Fruit fly (Drosophila melanogaster) whole organism, adult: ENCODE measurements around the gene prc.

ENCODE experiments used
- CG11617 ChIP-seq: fragments of 200-800 bp; sonication (Bioruptor generic); optimal IDR thresholded peaks from 2 replicates; lab custom pipeline; 2017; ENCODE audit warnings: mild to moderate bottlenecking, missing biosample characterization, missing genetic modification reagents, missing genetic modification characterization
- CG14711 ChIP-seq: fragments of 200-800 bp; sonication (Bioruptor generic); optimal IDR thresholded peaks from 2 replicates; lab custom pipeline; 2018; ENCODE audit warnings: missing biosample characterization, mild to moderate bottlenecking, missing genetic modification characterization, moderate library complexity
- ovo ChIP-seq: fragments of 200-800 bp; sonication (Bioruptor generic); optimal IDR thresholded peaks from 2 replicates; lab custom pipeline; 2016; ENCODE audit warnings: missing biosample characterization, missing genetic modification characterization
- tj ChIP-seq: fragments of 200-800 bp; sonication (Bioruptor generic); optimal IDR thresholded peaks from 3 replicates; lab custom pipeline; 2017; ENCODE audit warnings: missing biosample characterization, mild to moderate bottlenecking, missing genetic modification characterization, moderate library complexity

- TF ChIP-seq CG11617, result no peak
- TF ChIP-seq CG14711 (tag; lab: Kevin White, UChicago), result no peak
- no peak for TF ChIP-seq ovo
- no peak for TF ChIP-seq tj (GFP tag; lab: Kevin White, UChicago)
These were observed 28.7 kb downstream of the prc start for dm6 chr3L:11937270-11937669.
